Fruit fly (Drosophila melanogaster) whole organism, embryonic: Measurements from ENCODE around the gene side-IV.

Experiments
- CG10431 ChIP-seq: fragments of 200-800 bp; sonication (Bioruptor generic); optimal IDR thresholded peaks from 3 replicates; lab custom pipeline; 2018; ENCODE audit warnings: missing biosample characterization, mild to moderate bottlenecking, missing genetic modification characterization
- CG10654 ChIP-seq: fragments of 200-800 bp; sonication (Bioruptor generic); optimal IDR thresholded peaks from 2 replicates; lab custom pipeline; 2016; ENCODE audit warnings: missing biosample characterization, missing genetic modification characterization
- CG30403 ChIP-seq: fragments of 200-800 bp; sonication (Bioruptor generic); optimal IDR thresholded peaks from 3 replicates; lab custom pipeline; 2016; ENCODE audit warnings: missing biosample characterization, missing genetic modification characterization
- CG3281 ChIP-seq: fragments of 200-800 bp; sonication (Bioruptor generic); optimal IDR thresholded peaks from 3 replicates; lab custom pipeline; 2017; ENCODE audit warnings: missing biosample characterization, mild to moderate bottlenecking, missing genetic modification characterization
- CG3995 ChIP-seq: fragments of 200-800 bp; sonication (Bioruptor generic); optimal IDR thresholded peaks from 3 replicates; lab custom pipeline; 2016; ENCODE audit warnings: missing biosample characterization, missing genetic modification characterization
- CG6254 ChIP-seq: fragments of 200-800 bp; sonication (Bioruptor generic); optimal IDR thresholded peaks from 3 replicates; lab custom pipeline; 2017; ENCODE audit warnings: mild to moderate bottlenecking, missing biosample characterization, missing genetic modification reagents, missing genetic modification characterization
- Pdp1 ChIP-seq, 2 experiments: fragments of 200-800 bp; sonication (Bioruptor generic); optimal IDR thresholded peaks; 3 replicates each; lab custom pipeline; 2016; ENCODE audit warnings: missing biosample characterization in 2 of 2, missing genetic modification characterization in 2 of 2, mild to moderate bottlenecking in 1 of 2, moderate library complexity in 1 of 2
- Spps ChIP-seq: fragments of 200-800 bp; sonication (Bioruptor generic); optimal IDR thresholded peaks from 2 replicates; lab custom pipeline; 2018; ENCODE audit warnings: missing biosample characterization, mild to moderate bottlenecking, missing genetic modification characterization
- psq ChIP-seq: fragments of 200-800 bp; sonication (Bioruptor generic); optimal IDR thresholded peaks from 2 replicates; lab custom pipeline; 2017; ENCODE audit warnings: missing biosample characterization, missing genetic modification characterization
- slbo ChIP-seq: fragments of 200-800 bp; sonication (Bioruptor generic); IDR thresholded peaks from 2 replicates; pipeline ENCODE4 v1.3.6; 2022; ENCODE audit warnings: missing biosample characterization, missing genetic modification characterization
- sna ChIP-seq: fragments of 200-800 bp; sonication (Bioruptor generic); IDR thresholded peaks from 2 replicates; pipeline ENCODE4 v1.3.6; 2022; ENCODE audit warnings: missing biosample characterization, missing genetic modification characterization; ENCODE audit not compliant: partially characterized antibody

DNA sequence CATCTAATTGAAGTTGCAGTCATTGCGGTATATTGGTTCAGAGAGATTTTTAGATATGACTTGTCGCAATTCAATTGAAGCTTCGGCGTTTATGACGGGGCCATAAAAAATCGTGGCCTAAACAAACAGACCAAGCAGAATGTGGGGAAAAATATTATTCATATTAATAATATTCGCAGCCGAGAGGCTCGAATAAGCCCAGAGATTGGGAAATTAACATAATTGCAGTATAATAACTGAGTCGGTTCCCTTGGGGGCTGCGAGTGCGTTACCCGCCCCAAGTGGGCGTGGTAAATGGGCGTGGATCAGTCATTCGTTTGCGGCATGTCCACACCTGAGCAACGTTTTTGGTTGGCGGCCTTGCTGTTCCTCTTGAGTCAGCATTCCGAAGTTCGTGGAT lies 30.4 kb upstream of the side-IV start, which contains the start of gene Ir87a:
- TF ChIP-seq slbo (GFP tag; lab: Robert Waterston, UW) (no peak), CG3995 (GFP tag; lab: Kevin White, UChicago) (no peak), CG3281 (GFP tag; lab: Kevin White, UChicago) (no peak), CG6254 (GFP tag; lab: Kevin White, UChicago) (no peak), Spps (no peak), CG10654 (GFP tag; lab: Kevin White, UChicago) (no peak), CG10431 (GFP tag; lab: Kevin White, UChicago) (no peak), psq (GFP tag; lab: Kevin White, UChicago) (no peak), sna (no peak), Pdp1 (GFP tag; optimal IDR thresholded peaks at IDR 0.05; lab: Kevin White, UChicago) (no peak), CG30403 (GFP tag; lab: Kevin White, UChicago) (no peak)
